Worm (Caenorhabditis elegans): ENCODE data around the gene cut-3.

cut-3 gene

DNA sequence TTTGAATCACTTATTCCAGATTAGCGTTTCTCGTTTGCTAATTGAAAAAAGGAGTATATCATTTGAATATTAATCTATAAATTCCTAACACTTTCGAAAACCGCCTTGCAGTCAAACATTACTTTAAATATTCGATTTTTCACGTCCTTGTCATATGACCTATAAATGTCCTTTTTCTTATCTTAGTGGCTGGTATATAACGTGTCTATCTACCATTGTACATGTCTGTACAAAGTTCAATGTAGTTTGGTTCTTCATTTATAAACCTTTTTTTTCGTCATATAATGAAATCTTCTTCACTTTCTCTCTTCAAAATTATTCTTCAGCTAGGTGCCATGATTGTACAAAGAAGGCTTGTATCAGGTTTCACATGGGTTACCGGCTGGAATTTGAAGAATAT is 39.0 kb upstream of the cut-3 start, which contains the start of gene gbh-2:
Gene gbh-2, plus strand, starts transcription at position 277 of the 400 bp plus-strand sequence.
- TF ChIP-seq R02D3.7 (tag; optimal IDR thresholded peaks at IDR 0.05) (no peak), D1046.2 (GFP tag; IDR thresholded peaks at IDR 0.05) (no peak), daf-8 (GFP tag; IDR thresholded peaks at IDR 0.05) (no peak), spr-3 (GFP tag; optimal IDR thresholded peaks at IDR 0.05) (no peak), zip-11 (GFP tag; IDR thresholded peaks at IDR 0.05) (no peak), daf-19 (GFP tag; conservative IDR thresholded peaks at IDR 0.05) (no peak), nhr-237 (tag; optimal IDR thresholded peaks at IDR 0.05) (no peak), jun-1 (tag; optimal IDR thresholded peaks at IDR 0.05) (no peak), unc-39 (tag; optimal IDR thresholded peaks at IDR 0.05) (no peak), nhr-41 (GFP tag; IDR thresholded peaks at IDR 0.05) (no peak), ceh-32 (tag; optimal IDR thresholded peaks at IDR 0.05; ENCODE audit: poor library complexity) (no peak), Y48G9A.11 (GFP tag; IDR thresholded peaks at IDR 0.05) (no peak), lin-13 (GFP tag; optimal IDR thresholded peaks at IDR 0.05) (no peak), lim-7 (GFP tag; IDR thresholded peaks at IDR 0.05) (no peak), dmd-9 (GFP tag; IDR thresholded peaks at IDR 0.05) (no peak), ZK337.2 (GFP tag; IDR thresholded peaks at IDR 0.05) (no peak), aly-2 (tag; optimal IDR thresholded peaks at IDR 0.05) (no peak), zfp-3 (GFP tag; conservative IDR thresholded peaks at IDR 0.05) (no peak), saeg-2 (GFP tag; IDR thresholded peaks at IDR 0.05) (no peak), duxl-1 (tag; optimal IDR thresholded peaks at IDR 0.05; ENCODE audit: poor library complexity) (no peak), cey-2 (tag; optimal IDR thresholded peaks at IDR 0.05; ENCODE audit: borderline replicate concordance, insufficient read depth) (peak; percentile 42), ceh-62 (tag; optimal IDR thresholded peaks at IDR 0.05) (no peak), zag-1 (tag; optimal IDR thresholded peaks at IDR 0.05) (no peak), dmd-8 (GFP tag; IDR thresholded peaks at IDR 0.05) (no peak), Y5F2A.4 (GFP tag; optimal IDR thresholded peaks at IDR 0.05) (no peak), aha-1 (tag) (peak; percentile 43), unc-130 (GFP tag; optimal IDR thresholded peaks at IDR 0.05) (no peak), nhr-42 (GFP tag; IDR thresholded peaks at IDR 0.05) (no peak), snpc-4 (tag; optimal IDR thresholded peaks at IDR 0.05) (no peak), Y75B8A.6 (GFP tag; IDR thresholded peaks at IDR 0.05) (no peak), mdl-1 (tag; optimal IDR thresholded peaks at IDR 0.05) (peak in 1 of 2 experiments; percentile 19), lsy-2 (tag; optimal IDR thresholded peaks at IDR 0.05) (peak in 1 of 2 experiments; percentile 67), hif-1 (tag; optimal IDR thresholded peaks at IDR 0.05) (peak; percentile 42 to 94), dmd-6 (GFP tag; IDR thresholded peaks at IDR 0.05) (peak; percentile 90), spr-1 (tag; optimal IDR thresholded peaks at IDR 0.05) (no peak), nhr-10 (tag; optimal IDR thresholded peaks at IDR 0.05) (no peak), lin-1 (GFP tag; IDR thresholded peaks at IDR 0.05) (no peak), tra-1 (GFP tag; IDR thresholded peaks at IDR 0.05) (peak; percentile 36; the same call in 1 of the 2 replicates), skn-1 (tag; optimal IDR thresholded peaks at IDR 0.05) (no peak), nhr-28 (tag; optimal IDR thresholded peaks at IDR 0.05) (peak; percentile 98), dpl-1 (GFP tag; optimal IDR thresholded peaks at IDR 0.05) (no peak), pha-4 (GFP tag; IDR thresholded peaks at IDR 0.05) (no peak), pha-4 (tag; optimal IDR thresholded peaks at IDR 0.05) (no peak), ama-1 (optimal IDR thresholded peaks at IDR 0.05) (no peak), hlh-30 (tag; optimal IDR thresholded peaks at IDR 0.05; ENCODE audit: insufficient read depth) (peak; percentile 73), ZK546.5 (tag; optimal IDR thresholded peaks at IDR 0.05) (no peak), lin-29 (GFP tag; IDR thresholded peaks at IDR 0.05) (no peak), nhr-6 (tag; optimal IDR thresholded peaks at IDR 0.05) (no peak), daf-16 (GFP tag; optimal IDR thresholded peaks at IDR 0.05) (no peak), daf-16 (tag; optimal IDR thresholded peaks at IDR 0.05) (peak; percentile 72), ceh-44 (GFP tag; IDR thresholded peaks at IDR 0.05) (no peak), ceh-28 (tag; optimal IDR thresholded peaks at IDR 0.05) (no peak), ztf-11 (tag; optimal IDR thresholded peaks at IDR 0.05) (no peak)

Data from whole organism, L4 larva.